Worm (Caenorhabditis elegans): ENCODE measurements around the gene F53F8.6.

Gene F53F8.6

DNA sequence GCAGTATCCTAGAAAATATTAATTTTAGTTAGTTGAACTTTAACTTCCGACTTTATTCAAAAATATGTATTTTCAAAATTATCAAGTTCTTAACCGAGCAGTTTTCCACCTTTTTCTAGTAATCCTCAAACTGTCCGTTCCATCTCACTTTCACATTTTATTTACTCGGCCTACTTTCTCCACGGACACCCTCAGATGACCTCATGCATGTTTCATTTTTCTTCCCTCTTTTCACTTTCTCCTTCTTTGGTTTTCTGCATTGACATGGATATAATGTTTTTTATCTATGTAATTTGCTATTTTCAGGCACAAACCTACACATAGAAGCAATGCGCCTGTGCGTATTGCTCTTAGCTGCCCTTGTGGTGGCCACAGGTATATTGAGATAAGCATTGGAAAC, 37.1 kb upstream of the F53F8.6 start, which contains the start of gene mlt-11:
Gene mlt-11 (plus strand): TSS at position 301 of the 400 bp plus-strand sequence.
- TF ChIP-seq tbx-11 (GFP tag; IDR thresholded peaks at IDR 0.05) (no peak), sea-1 (GFP tag; conservative IDR thresholded peaks at IDR 0.05) (no peak), ama-1 (optimal IDR thresholded peaks at IDR 0.05) (no peak), tra-4 (tag; optimal IDR thresholded peaks at IDR 0.05) (no peak)

DNA sequence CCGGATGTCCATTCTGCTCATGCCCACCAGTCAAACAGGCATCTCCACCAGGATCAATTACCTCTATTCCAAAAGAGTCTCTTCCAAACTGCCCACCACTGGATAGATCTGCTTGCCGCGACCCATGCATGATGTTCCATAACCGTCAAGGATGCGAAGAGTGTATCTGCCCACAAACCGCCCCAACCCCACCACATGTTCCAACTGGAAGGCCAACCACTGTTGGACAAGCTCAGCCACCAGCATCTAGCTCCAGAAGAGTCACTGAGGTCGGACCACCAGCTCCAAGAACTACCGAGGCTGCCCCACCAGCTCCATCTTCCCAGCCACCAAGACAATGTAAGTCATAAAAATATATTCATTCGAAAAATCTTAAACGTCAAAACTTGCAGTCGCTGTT, 33.4 kb upstream of the F53F8.6 start:
- TF ChIP-seq tbx-11 (GFP tag; IDR thresholded peaks at IDR 0.05) (no peak), ets-7 (tag; optimal IDR thresholded peaks at IDR 0.05) (no peak), ceh-13 (GFP tag; optimal IDR thresholded peaks at IDR 0.05) (no peak), tbx-37 (GFP tag; conservative IDR thresholded peaks at IDR 0.05) (no peak), hmbx-1 (tag; optimal IDR thresholded peaks at IDR 0.05) (no peak), tra-4 (tag; optimal IDR thresholded peaks at IDR 0.05) (no peak), scrt-1 (GFP tag; IDR thresholded peaks at IDR 0.05) (no peak), F13C5.2 (tag; optimal IDR thresholded peaks at IDR 0.05) (no peak)

DNA sequence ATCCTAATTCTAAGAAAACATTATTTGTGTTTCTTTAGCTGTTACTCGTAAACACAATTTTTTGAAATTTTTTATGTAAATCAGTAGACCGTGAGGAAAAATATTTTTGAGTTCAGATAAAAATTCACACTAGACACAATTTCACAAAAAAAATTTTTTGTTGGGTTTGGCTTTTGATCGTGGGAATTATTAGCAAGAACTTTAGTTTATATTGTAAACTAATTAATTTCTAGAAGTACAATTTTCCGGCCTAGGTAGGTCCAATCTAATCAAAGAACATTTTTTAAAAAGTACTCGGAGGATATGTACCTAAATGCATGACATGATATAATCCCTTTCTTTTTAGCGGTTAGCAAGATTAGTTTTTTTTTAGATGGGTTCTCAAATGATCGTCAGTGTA, 23.8 kb upstream of the F53F8.6 start:
- TF ChIP-seq aly-1 (tag; optimal IDR thresholded peaks at IDR 0.05) = no peak
- TF ChIP-seq hmbx-1 (tag; optimal IDR thresholded peaks at IDR 0.05) = no peak
- TF ChIP-seq flt-1 (GFP tag; IDR thresholded peaks at IDR 0.05) = no peak
- no peak for TF ChIP-seq tbx-11 (GFP tag; IDR thresholded peaks at IDR 0.05)
- no peak for TF ChIP-seq tra-4 (tag; optimal IDR thresholded peaks at IDR 0.05)

DNA sequence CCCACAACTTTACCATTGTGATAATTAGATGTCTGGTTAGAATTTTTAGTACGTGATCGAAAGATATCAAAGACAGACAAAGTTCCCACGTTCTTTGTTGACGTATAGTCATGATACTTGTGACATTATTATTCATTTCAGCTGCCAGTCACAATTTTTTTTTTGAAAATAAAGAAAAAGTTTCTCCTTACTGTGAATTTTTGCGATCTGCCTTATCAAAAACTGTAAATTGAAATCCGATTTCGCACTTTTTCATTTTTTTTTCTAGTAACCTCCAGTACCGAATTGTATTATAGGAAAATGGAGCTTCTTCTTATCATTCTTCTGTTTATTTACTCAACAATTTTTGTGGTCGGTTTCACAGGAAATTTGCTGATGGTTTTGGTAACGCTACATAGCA, 22.9 kb upstream of the F53F8.6 start, which contains the start of gene srsx-35:
Gene srsx-35 (plus strand): TSS at position 301 of the 400 bp plus-strand sequence.
- no peak for TF ChIP-seq hmg-4 (GFP tag; optimal IDR thresholded peaks at IDR 0.05)
- TF ChIP-seq tbx-37 (GFP tag; conservative IDR thresholded peaks at IDR 0.05) = no peak
- TF ChIP-seq ceh-13 (GFP tag; optimal IDR thresholded peaks at IDR 0.05) = no peak
- TF ChIP-seq tbx-11 (GFP tag; IDR thresholded peaks at IDR 0.05) = no peak
- no peak for TF ChIP-seq ets-7 (tag; optimal IDR thresholded peaks at IDR 0.05)
- no peak for TF ChIP-seq flt-1 (GFP tag; IDR thresholded peaks at IDR 0.05)
- TF ChIP-seq B0310.2 (tag; optimal IDR thresholded peaks at IDR 0.05) = no peak
- TF ChIP-seq ama-1 (optimal IDR thresholded peaks at IDR 0.05) = no peak
- TF ChIP-seq hnd-1 (tag; optimal IDR thresholded peaks at IDR 0.05) = no peak
- TF ChIP-seq sea-1 (GFP tag; conservative IDR thresholded peaks at IDR 0.05) = no peak
- no peak for TF ChIP-seq F13C5.2 (tag; optimal IDR thresholded peaks at IDR 0.05)
- TF ChIP-seq scrt-1 (GFP tag; IDR thresholded peaks at IDR 0.05) = no peak
- no peak for TF ChIP-seq ceh-36 (tag; optimal IDR thresholded peaks at IDR 0.05)
- TF ChIP-seq tra-4 (tag; optimal IDR thresholded peaks at IDR 0.05) = no peak
- TF ChIP-seq pes-1 (GFP tag; IDR thresholded peaks at IDR 0.05) = no peak
- no peak for TF ChIP-seq aly-1 (tag; optimal IDR thresholded peaks at IDR 0.05)
- no peak for TF ChIP-seq hmbx-1 (tag; optimal IDR thresholded peaks at IDR 0.05)

DNA sequence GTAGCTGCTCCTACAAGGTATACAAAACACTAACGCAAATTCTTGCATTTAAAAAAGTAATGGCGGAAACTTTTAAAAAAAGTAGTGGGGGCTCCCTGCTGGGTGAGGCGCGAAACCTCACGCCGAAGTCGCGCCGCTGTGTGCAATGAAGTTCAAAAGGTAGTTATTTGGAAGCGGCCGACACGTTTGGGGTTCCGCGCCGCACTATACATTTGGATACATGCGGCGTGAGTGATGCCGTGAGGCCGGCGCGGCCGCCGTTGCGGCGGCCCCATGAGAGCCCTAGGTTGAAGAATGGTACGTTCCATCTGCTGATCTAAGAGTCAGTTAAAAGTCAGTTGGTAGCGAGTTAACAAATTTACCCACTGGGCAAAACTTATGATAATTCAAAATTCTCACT, 22.2 kb upstream of the F53F8.6 start:
- TF ChIP-seq pes-1 (GFP tag; IDR thresholded peaks at IDR 0.05) (0 out of 2 replicates have a peak, but pooled peaks have one; percentile 20), F13C5.2 (tag; optimal IDR thresholded peaks at IDR 0.05) (no peak)

DNA sequence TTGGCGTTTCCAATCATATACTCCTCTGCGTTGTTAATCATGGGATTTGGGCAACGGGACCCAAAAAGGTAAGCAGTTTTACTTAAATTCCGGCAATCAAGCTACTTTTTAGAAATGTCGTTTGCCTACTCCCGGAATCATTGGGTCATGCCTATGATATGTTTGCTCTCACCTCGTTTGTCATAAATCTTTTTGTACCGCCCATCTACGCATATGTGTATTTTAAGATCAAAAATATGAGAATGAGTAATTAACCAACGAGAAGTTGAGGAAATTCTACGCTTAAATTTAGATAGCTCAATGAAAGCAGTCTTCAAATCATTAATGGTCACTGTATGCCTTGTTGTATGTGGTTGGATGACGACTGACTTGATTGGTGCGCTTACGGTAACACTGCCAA, 21.7 kb upstream of the F53F8.6 start:
- TF ChIP-seq scrt-1 (GFP tag; IDR thresholded peaks at IDR 0.05) (no peak), hmg-4 (GFP tag; optimal IDR thresholded peaks at IDR 0.05) (no peak), tra-4 (tag; optimal IDR thresholded peaks at IDR 0.05) (no peak)

DNA sequence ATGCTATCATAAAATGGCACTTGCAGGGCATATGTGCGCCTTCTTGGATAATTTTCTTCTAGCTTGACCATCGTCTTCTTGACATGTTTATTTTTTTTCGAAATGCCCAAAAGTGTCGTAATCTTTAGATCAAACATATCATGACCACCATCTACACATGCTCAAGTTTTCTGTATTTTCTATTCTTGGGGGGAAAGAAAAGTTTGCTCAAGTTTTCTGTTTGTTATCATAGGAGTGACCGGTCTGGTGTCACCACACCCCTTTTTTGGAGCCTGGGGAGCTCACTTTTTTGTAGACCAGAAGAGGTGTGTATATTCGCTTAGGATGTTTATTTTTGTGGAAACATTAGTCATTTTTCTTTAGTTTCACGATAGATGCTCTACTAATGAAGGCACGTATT, 18.6 kb upstream of the F53F8.6 start, which contains the start of gene klf-2:
Gene klf-2 (plus strand): TSS at position 301 of the 400 bp plus-strand sequence.
- no peak for TF ChIP-seq hmbx-1 (tag; optimal IDR thresholded peaks at IDR 0.05)
- TF ChIP-seq pes-1 (GFP tag; IDR thresholded peaks at IDR 0.05) = no peak
- TF ChIP-seq tbx-11 (GFP tag; IDR thresholded peaks at IDR 0.05) = no peak
- TF ChIP-seq ceh-13 (GFP tag; optimal IDR thresholded peaks at IDR 0.05) = no peak
- no peak for TF ChIP-seq flt-1 (GFP tag; IDR thresholded peaks at IDR 0.05)
- TF ChIP-seq hnd-1 (tag; optimal IDR thresholded peaks at IDR 0.05) = no peak
- TF ChIP-seq ceh-36 (tag; optimal IDR thresholded peaks at IDR 0.05) = no peak
- TF ChIP-seq F13C5.2 (tag; optimal IDR thresholded peaks at IDR 0.05) = no peak

DNA sequence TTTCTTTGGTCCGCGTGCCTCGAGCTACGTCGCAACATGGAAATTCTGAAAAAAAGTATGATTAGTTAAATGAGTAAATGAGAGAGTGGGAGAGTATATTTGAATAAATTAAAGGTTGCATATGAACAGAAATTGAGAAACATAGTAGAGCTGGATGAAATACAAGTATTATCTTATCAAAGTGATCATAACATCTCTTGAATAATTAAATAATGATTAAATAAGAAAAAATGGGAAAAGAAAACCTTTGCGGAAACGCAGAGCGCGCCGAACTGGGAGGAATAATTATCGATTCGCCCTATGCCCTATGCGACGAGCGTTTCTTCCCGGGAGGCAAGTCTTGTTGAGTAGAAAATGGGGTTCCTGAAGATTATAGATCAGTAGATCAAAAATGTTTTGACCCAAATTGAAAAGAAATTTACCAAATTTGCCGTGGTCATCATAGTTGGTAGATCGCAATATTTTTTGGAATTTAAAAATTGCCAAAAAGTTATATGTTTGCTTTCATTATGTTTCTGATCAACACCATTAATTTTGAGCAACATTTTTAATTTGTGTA, 14.5 kb upstream of the F53F8.6 start, which contains the start of gene F53F8.3:
Gene F53F8.3 (minus strand): TSS at position 51 of the 559 bp plus-strand sequence.
- TF ChIP-seq hmbx-1 (tag; optimal IDR thresholded peaks at IDR 0.05) (no peak), hmg-4 (GFP tag; optimal IDR thresholded peaks at IDR 0.05) (no peak), aly-1 (tag; optimal IDR thresholded peaks at IDR 0.05) (no peak), tra-4 (tag; optimal IDR thresholded peaks at IDR 0.05) (no peak), tbx-37 (GFP tag; conservative IDR thresholded peaks at IDR 0.05) (no peak), F13C5.2 (tag; optimal IDR thresholded peaks at IDR 0.05) (no peak), sea-1 (GFP tag; conservative IDR thresholded peaks at IDR 0.05) (no peak), pes-1 (GFP tag; IDR thresholded peaks at IDR 0.05) (no peak), scrt-1 (GFP tag; IDR thresholded peaks at IDR 0.05) (no peak), ets-7 (tag; optimal IDR thresholded peaks at IDR 0.05) (no peak), tbx-11 (GFP tag; IDR thresholded peaks at IDR 0.05) (no peak), flt-1 (GFP tag; IDR thresholded peaks at IDR 0.05) (no peak)

DNA sequence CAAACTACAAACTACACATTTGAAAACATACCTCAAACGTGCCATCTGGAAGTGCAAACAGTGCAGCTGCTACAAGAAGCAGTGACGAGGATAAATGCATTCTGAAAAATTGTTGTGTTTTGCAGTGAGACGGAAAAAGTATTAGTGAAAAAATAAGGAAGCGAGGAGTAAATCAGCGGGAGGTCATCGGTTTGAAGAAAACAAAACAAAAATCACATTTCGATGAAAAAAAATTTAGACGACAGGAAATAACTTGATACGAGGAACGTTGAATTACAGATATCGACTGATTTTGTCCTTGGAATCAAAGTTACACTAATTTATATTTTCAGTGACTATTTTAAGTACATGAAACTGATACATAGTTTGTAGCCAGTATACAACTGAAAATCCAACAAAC, 12.4 kb upstream of the F53F8.6 start, which contains the start of gene F53F8.4:
Gene F53F8.4 (minus strand): TSS at position 101 of the 400 bp plus-strand sequence.
- no peak for TF ChIP-seq aly-1 (tag; optimal IDR thresholded peaks at IDR 0.05)
- TF ChIP-seq ceh-36 (tag; optimal IDR thresholded peaks at IDR 0.05) = no peak
- TF ChIP-seq B0310.2 (tag; optimal IDR thresholded peaks at IDR 0.05) = no peak
- no peak for TF ChIP-seq ets-7 (tag; optimal IDR thresholded peaks at IDR 0.05)
- no peak for TF ChIP-seq tbx-11 (GFP tag; IDR thresholded peaks at IDR 0.05)
- no peak for TF ChIP-seq hmg-4 (GFP tag; optimal IDR thresholded peaks at IDR 0.05)
- TF ChIP-seq F13C5.2 (tag; optimal IDR thresholded peaks at IDR 0.05) = no peak
- no peak for TF ChIP-seq tra-4 (tag; optimal IDR thresholded peaks at IDR 0.05)
- TF ChIP-seq hnd-1 (tag; optimal IDR thresholded peaks at IDR 0.05) = no peak
- no peak for TF ChIP-seq pes-1 (GFP tag; IDR thresholded peaks at IDR 0.05)
- no peak for TF ChIP-seq tbx-37 (GFP tag; conservative IDR thresholded peaks at IDR 0.05)
- no peak for TF ChIP-seq ceh-13 (GFP tag; optimal IDR thresholded peaks at IDR 0.05)
- TF ChIP-seq hmbx-1 (tag; optimal IDR thresholded peaks at IDR 0.05) = no peak
- no peak for TF ChIP-seq scrt-1 (GFP tag; IDR thresholded peaks at IDR 0.05)
- no peak for TF ChIP-seq sea-1 (GFP tag; conservative IDR thresholded peaks at IDR 0.05)
- no peak for TF ChIP-seq flt-1 (GFP tag; IDR thresholded peaks at IDR 0.05)

Measured in whole organism, early embryonic.